Fruit fly (Drosophila melanogaster) whole organism, adult: Measurements from ENCODE around the gene CG14297.

Experiments
- CG11617 ChIP-seq: fragments of 200-800 bp; sonication (Bioruptor generic); optimal IDR thresholded peaks from 2 replicates; lab custom pipeline; 2017; ENCODE audit warnings: mild to moderate bottlenecking, missing biosample characterization, missing genetic modification reagents, missing genetic modification characterization
- CG12768 ChIP-seq: fragments of 200-800 bp; sonication (Bioruptor generic); optimal IDR thresholded peaks from 2 replicates; lab custom pipeline; 2017; ENCODE audit warnings: missing biosample characterization, missing genetic modification characterization, mild to moderate bottlenecking, moderate library complexity, missing genetic modification reagents
- CG14711 ChIP-seq: fragments of 200-800 bp; sonication (Bioruptor generic); optimal IDR thresholded peaks from 2 replicates; lab custom pipeline; 2018; ENCODE audit warnings: missing biosample characterization, mild to moderate bottlenecking, missing genetic modification characterization, moderate library complexity
- CG1620 ChIP-seq: fragments of 200-800 bp; sonication (Bioruptor generic); optimal IDR thresholded peaks from 2 replicates; lab custom pipeline; 2016; ENCODE audit warnings: missing biosample characterization, missing genetic modification characterization
- CG33017 ChIP-seq: fragments of 200-800 bp; sonication (Bioruptor generic); optimal IDR thresholded peaks from 2 replicates; lab custom pipeline; 2018; ENCODE audit warnings: missing biosample characterization, mild to moderate bottlenecking, missing genetic modification characterization, moderate library complexity
- CG5204 ChIP-seq: fragments of 200-800 bp; sonication (Bioruptor generic); optimal IDR thresholded peaks from 2 replicates; lab custom pipeline; 2016; ENCODE audit warnings: missing biosample characterization, missing genetic modification characterization
- CG7045 ChIP-seq: fragments of 200-800 bp; sonication (Bioruptor generic); optimal IDR thresholded peaks from 2 replicates; lab custom pipeline; 2017; ENCODE audit warnings: missing biosample characterization, mild to moderate bottlenecking, missing genetic modification characterization
- CG7101 ChIP-seq: fragments of 200-800 bp; sonication (Bioruptor generic); optimal IDR thresholded peaks from 2 replicates; lab custom pipeline; 2018; ENCODE audit warnings: missing biosample characterization, mild to moderate bottlenecking, missing genetic modification characterization, moderate library complexity
- Clk ChIP-seq: fragments of 200-800 bp; sonication (Bioruptor generic); optimal IDR thresholded peaks from 2 replicates; lab custom pipeline; 2017; ENCODE audit warnings: missing biosample characterization, missing genetic modification characterization
- Crg-1 ChIP-seq: fragments of 200-800 bp; sonication (Bioruptor generic); optimal IDR thresholded peaks from 2 replicates; lab custom pipeline; 2016; ENCODE audit warnings: missing biosample characterization, missing genetic modification characterization
- Hr96 ChIP-seq: fragments of 200-800 bp; sonication (Bioruptor generic); optimal IDR thresholded peaks from 2 replicates; lab custom pipeline; 2016; ENCODE audit warnings: missing biosample characterization, missing genetic modification characterization
- Mnt ChIP-seq: fragments of 200-800 bp; sonication (Bioruptor generic); optimal IDR thresholded peaks from 2 replicates; lab custom pipeline; 2016; ENCODE audit warnings: missing biosample characterization, mild to moderate bottlenecking, missing genetic modification characterization
- bab1 ChIP-seq: fragments of 200-800 bp; sonication (Bioruptor generic); optimal IDR thresholded peaks from 3 replicates; lab custom pipeline; 2019; ENCODE audit warnings: missing biosample characterization, mild to moderate bottlenecking, missing genetic modification characterization, moderate library complexity
- cic ChIP-seq: fragments of 200-800 bp; sonication (Bioruptor generic); optimal IDR thresholded peaks from 2 replicates; lab custom pipeline; 2017; ENCODE audit warnings: missing biosample characterization, mild to moderate bottlenecking, missing genetic modification characterization, moderate library complexity
- cnc ChIP-seq, 2 experiments: fragments of >200 bp; optimal IDR thresholded peaks; 2 replicates each; lab custom pipeline; 2017
- kay ChIP-seq: fragments of 200-800 bp; sonication (Bioruptor generic); peaks from one replicate; lab custom pipeline; 2016; ENCODE audit warnings: missing biosample characterization, missing genetic modification characterization, borderline replicate concordance
- ovo ChIP-seq: fragments of 200-800 bp; sonication (Bioruptor generic); optimal IDR thresholded peaks from 2 replicates; lab custom pipeline; 2016; ENCODE audit warnings: missing biosample characterization, missing genetic modification characterization
- pad ChIP-seq: fragments of 200-800 bp; sonication (Bioruptor generic); optimal IDR thresholded peaks from 3 replicates; lab custom pipeline; 2017; ENCODE audit warnings: missing biosample characterization, missing genetic modification characterization, mild to moderate bottlenecking, moderate library complexity, missing genetic modification reagents
- tj ChIP-seq: fragments of 200-800 bp; sonication (Bioruptor generic); optimal IDR thresholded peaks from 3 replicates; lab custom pipeline; 2017; ENCODE audit warnings: missing biosample characterization, mild to moderate bottlenecking, missing genetic modification characterization, moderate library complexity
- toe ChIP-seq: fragments of 200-800 bp; sonication (Bioruptor generic); optimal IDR thresholded peaks from 2 replicates; lab custom pipeline; 2016; ENCODE audit warnings: missing biosample characterization, missing genetic modification characterization

CG14297 gene

dm6 chr3R:18902858-18903257 lies 4.9 kb downstream of the CG14297 start, which contains the start of gene CG34284:
CG34284 (minus strand) TSS chr3R:18902933.
- TF ChIP-seq ovo (GFP tag; lab: Kevin White, UChicago) (no peak), toe (GFP tag; lab: Kevin White, UChicago) (no peak), CG1620 (no peak), Crg-1 (no peak), CG11617 (GFP tag; lab: Kevin White, UChicago) (no peak), CG33017 (tag; lab: Kevin White, UChicago) (peak; percentile 52)

dm6 chr3R:18905555-18905920 lies 7.6 kb downstream of the CG14297 start, which contains the start of gene CG14292:
CG14292 (minus strand) TSS chr3R:18905655.
- no peak for TF ChIP-seq cnc (optimal IDR thresholded peaks at IDR 0.05; lab: Kevin White, UChicago)
- no peak for TF ChIP-seq Hr96 (GFP tag; lab: Kevin White, UChicago)
- TF ChIP-seq Mnt (GFP tag; lab: Kevin White, UChicago) = no peak
- TF ChIP-seq CG7101 = no peak
- no peak for TF ChIP-seq toe (GFP tag; lab: Kevin White, UChicago)
- TF ChIP-seq tj = no peak
- TF ChIP-seq pad (GFP tag; lab: Kevin White, UChicago) = no peak
- no peak for TF ChIP-seq bab1 (GFP tag; lab: Kevin White, UChicago)
- TF ChIP-seq CG1620 = no peak
- TF ChIP-seq kay (GFP tag; lab: Kevin White, UChicago) = no peak
- TF ChIP-seq CG11617 (GFP tag; lab: Kevin White, UChicago) = no peak
- no peak for TF ChIP-seq CG14711 (tag; lab: Kevin White, UChicago)
- TF ChIP-seq cic (GFP tag; lab: Kevin White, UChicago) = no peak
- no peak for TF ChIP-seq Clk
- TF ChIP-seq CG12768 (GFP tag; lab: Kevin White, UChicago) = no peak
- no peak for TF ChIP-seq CG5204 (GFP tag; lab: Kevin White, UChicago)
- no peak for TF ChIP-seq Crg-1
- TF ChIP-seq CG7045 = no peak

- TF ChIP-seq cnc (optimal IDR thresholded peaks at IDR 0.05; lab: Kevin White, UChicago) (no peak), CG7101 (peak; percentile 78), kay (GFP tag; lab: Kevin White, UChicago) (peak; percentile 91), Hr96 (GFP tag; lab: Kevin White, UChicago) (no peak), CG12768 (GFP tag; lab: Kevin White, UChicago) (peak; percentile 45), bab1 (GFP tag; lab: Kevin White, UChicago) (no peak), CG11617 (GFP tag; lab: Kevin White, UChicago) (peak; percentile 46), ovo (GFP tag; lab: Kevin White, UChicago) (no peak), CG33017 (tag; lab: Kevin White, UChicago) (peak; percentile 82), Crg-1 (no peak), CG14711 (tag; lab: Kevin White, UChicago) (peak; percentile 66), Mnt (GFP tag; lab: Kevin White, UChicago) (peak; percentile 54), CG7045 (peak; percentile 68), CG5204 (GFP tag; lab: Kevin White, UChicago) (no peak), toe (GFP tag; lab: Kevin White, UChicago) (no peak), CG1620 (no peak), pad (GFP tag; lab: Kevin White, UChicago) (peak; percentile 34), cic (GFP tag; lab: Kevin White, UChicago) (peak; percentile 33), Clk (no peak), tj (peak; percentile 47)
Measured at dm6 chr3R:18905921-18906878, 8.3 kb downstream of the CG14297 start, which contains the start of gene EndoA. EndoA (plus strand) TSS chr3R:18906609.

dm6 chr3R:18910336-18910735 lies 12.4 kb downstream of the CG14297 start:
- peak; percentile 63 for TF ChIP-seq kay (GFP tag; lab: Kevin White, UChicago)
- TF ChIP-seq CG7045 = no peak

dm6 chr3R:18910923-18911322 lies 13.0 kb downstream of the CG14297 start:
- no peak for TF ChIP-seq Hr96 (GFP tag; lab: Kevin White, UChicago)
- TF ChIP-seq bab1 (GFP tag; lab: Kevin White, UChicago) = no peak
- no peak for TF ChIP-seq pad (GFP tag; lab: Kevin White, UChicago)
- TF ChIP-seq CG7101 = peak; percentile 12
- TF ChIP-seq CG14711 (tag; lab: Kevin White, UChicago) = no peak

dm6 chr3R:18912782-18913331 lies 14.9 kb downstream of the CG14297 start, which contains the start of gene Sgsh:
Sgsh (minus strand) TSS chr3R:18912922.
- TF ChIP-seq cnc (optimal IDR thresholded peaks at IDR 0.05; lab: Kevin White, UChicago) = no peak
- TF ChIP-seq Hr96 (GFP tag; lab: Kevin White, UChicago) = no peak
- TF ChIP-seq Crg-1 = no peak
